Worm (Caenorhabditis elegans) whole organism, L3 larva: ENCODE measurements around the gene msp-40.

Source experiments
- ZK546.5 ChIP-seq: sonication (generic microtip); optimal IDR thresholded peaks from 2 replicates; lab custom pipeline; 2017; ENCODE audit warnings: missing biosample characterization, missing genetic modification characterization
- aly-2 ChIP-seq: fragments of 150-350 bp; optimal IDR thresholded peaks from 2 replicates; lab custom pipeline; 2014; ENCODE audit warnings: missing biosample characterization, missing genetic modification characterization
- ceh-82 ChIP-seq: fragments of 150-350 bp; optimal IDR thresholded peaks from 2 replicates; lab custom pipeline; 2014; ENCODE audit warnings: missing biosample characterization, missing genetic modification characterization
- ceh-9 ChIP-seq: sonication (generic microtip); optimal IDR thresholded peaks from 2 replicates; lab custom pipeline; 2018; ENCODE audit warnings: missing biosample characterization, missing genetic modification characterization
- egl-27 ChIP-seq: sonication (generic microtip); optimal IDR thresholded peaks from 4 replicates; lab custom pipeline; 2017; ENCODE audit warnings: missing biosample characterization, missing genetic modification reagents, missing genetic modification characterization
- egl-5 ChIP-seq: fragments of 150-350 bp; optimal IDR thresholded peaks from 2 replicates; lab custom pipeline; 2017; ENCODE audit warnings: missing biosample characterization, missing genetic modification reagents, missing genetic modification characterization, inconsistent platforms
- elt-2 ChIP-seq: sonication (generic microtip); optimal IDR thresholded peaks from 2 replicates; lab custom pipeline; 2016; ENCODE audit warnings: missing genetic modification reagents, mild to moderate bottlenecking, missing genetic modification characterization, missing compliant biosample characterization
- elt-3 ChIP-seq, 3 experiments: fragments of 150-350 bp in 1 of 3; sonication (generic microtip) in 2 of 3; optimal IDR thresholded peaks; 2 replicates in 2 of 3; 4 replicates in 1 of 3; lab custom pipeline; 2014 to 2017; ENCODE audit warnings: missing biosample characterization in 3 of 3, missing genetic modification characterization in 3 of 3
- eor-1 ChIP-seq, 2 experiments: fragments of 150-350 bp; optimal IDR thresholded peaks; 2 replicates each; lab custom pipeline; 2014 to 2018; ENCODE audit warnings: missing biosample characterization in 2 of 2, missing genetic modification characterization in 2 of 2
- fkh-2 ChIP-seq: fragments of 150-350 bp; optimal IDR thresholded peaks from 2 replicates; lab custom pipeline; 2014; ENCODE audit warnings: missing biosample characterization, missing genetic modification reagents, missing genetic modification characterization
- jun-1 ChIP-seq: fragments of 150-350 bp; optimal IDR thresholded peaks from 2 replicates; lab custom pipeline; 2014; ENCODE audit warnings: missing biosample characterization, missing genetic modification reagents, missing genetic modification characterization
- lin-39 ChIP-seq: fragments of 150-350 bp; optimal IDR thresholded peaks from 2 replicates; lab custom pipeline; 2018; ENCODE audit warnings: missing biosample characterization, missing genetic modification reagents, missing genetic modification characterization
- nhr-11 ChIP-seq: fragments of 150-350 bp; optimal IDR thresholded peaks from 2 replicates; lab custom pipeline; 2014; ENCODE audit warnings: missing biosample characterization, missing genetic modification characterization
- nhr-12 ChIP-seq: fragments of 150-350 bp; optimal IDR thresholded peaks from 2 replicates; lab custom pipeline; 2014; ENCODE audit warnings: missing biosample characterization, missing genetic modification characterization
- nhr-23 ChIP-seq: fragments of 150-350 bp; optimal IDR thresholded peaks from 2 replicates; lab custom pipeline; 2014; ENCODE audit warnings: missing biosample characterization, missing genetic modification reagents, missing genetic modification characterization
- nhr-237 ChIP-seq: fragments of 150-350 bp; optimal IDR thresholded peaks from 2 replicates; lab custom pipeline; 2014; ENCODE audit warnings: missing biosample characterization, missing genetic modification characterization
- nhr-25 ChIP-seq: sonication (generic microtip); optimal IDR thresholded peaks from 2 replicates; lab custom pipeline; 2017; ENCODE audit warnings: missing biosample characterization, missing genetic modification characterization
- nhr-28 ChIP-seq: fragments of 150-350 bp; optimal IDR thresholded peaks from 2 replicates; lab custom pipeline; 2014; ENCODE audit warnings: missing biosample characterization, missing genetic modification characterization
- nhr-43 ChIP-seq: sonication (generic microtip); optimal IDR thresholded peaks from 2 replicates; lab custom pipeline; 2016; ENCODE audit warnings: mild to moderate bottlenecking, missing genetic modification characterization, missing compliant biosample characterization; ENCODE audit not compliant: poor library complexity, severe bottlenecking
- pqm-1 ChIP-seq: fragments of 150-350 bp; optimal IDR thresholded peaks from 2 replicates; lab custom pipeline; 2017; ENCODE audit warnings: missing biosample characterization, missing genetic modification characterization, inconsistent platforms
- unc-39 ChIP-seq: sonication (generic microtip); optimal IDR thresholded peaks from 4 replicates; lab custom pipeline; 2017; ENCODE audit warnings: missing biosample characterization, missing genetic modification characterization
- unc-62 ChIP-seq: fragments of 150-350 bp; sonication (generic microtip); optimal IDR thresholded peaks from 4 replicates; lab custom pipeline; 2014; ENCODE audit warnings: missing biosample characterization, missing genetic modification reagents, missing genetic modification characterization
- zag-1 ChIP-seq: fragments of 150-350 bp; optimal IDR thresholded peaks from 2 replicates; lab custom pipeline; 2014; ENCODE audit warnings: missing biosample characterization, missing genetic modification characterization
- ztf-4 ChIP-seq: fragments of 150-350 bp; optimal IDR thresholded peaks from 2 replicates; lab custom pipeline; 2014; ENCODE audit warnings: missing biosample characterization, missing genetic modification characterization

msp-40 gene

DNA sequence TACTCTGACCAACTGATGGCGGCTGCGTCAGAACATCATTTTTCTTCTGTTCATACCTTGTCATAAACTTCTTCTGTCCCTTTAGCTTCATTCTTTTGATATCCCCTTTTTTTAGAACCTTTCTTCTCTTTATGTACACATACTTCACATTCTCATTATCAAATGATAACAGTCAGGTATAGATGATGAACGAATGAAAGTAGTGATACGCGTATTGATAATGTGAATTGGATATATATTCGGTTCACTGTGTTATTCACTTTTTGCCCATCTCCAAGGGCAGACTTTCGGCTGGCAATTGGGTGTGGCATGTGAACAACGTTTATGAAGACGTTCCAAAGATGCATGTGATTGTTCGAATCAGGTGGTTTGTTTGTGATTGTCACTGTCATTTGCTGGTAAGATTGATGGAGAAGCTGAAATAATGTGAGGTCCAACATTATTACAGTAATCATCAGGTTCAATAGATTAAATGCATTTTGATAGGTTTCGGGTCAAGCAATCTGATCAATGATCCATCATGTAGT is 49.2 kb downstream of the msp-40 start, which contains the start of gene F11G11.15:
TSS of gene F11G11.15 (plus strand) at position 511 of the 527 bp plus-strand sequence.
- TF ChIP-seq nhr-12 (tag; lab: Kevin White, UChicago) (no peak), aly-2 (tag; lab: Kevin White, UChicago) (no peak), unc-39 (no peak), ceh-9 (tag; lab: Kevin White, UChicago) (no peak), fkh-2 (no peak), nhr-23 (tag; lab: Kevin White, UChicago) (no peak), ceh-82 (no peak), jun-1 (tag; lab: Kevin White, UChicago) (no peak), unc-62 (GFP tag; lab: Kevin White, UChicago) (no peak), nhr-11 (tag; lab: Kevin White, UChicago) (no peak), egl-27 (tag; lab: Kevin White, UChicago) (no peak), nhr-43 (tag; lab: Kevin White, UChicago) (peak; percentile 25), ZK546.5 (no peak), zag-1 (tag; lab: Kevin White, UChicago) (no peak), ztf-4 (tag; lab: Kevin White, UChicago) (no peak), nhr-237 (tag; lab: Kevin White, UChicago) (no peak), pqm-1 (no peak), nhr-25 (tag; lab: Kevin White, UChicago) (peak; percentile 79), nhr-28 (no peak), lin-39 (tag; lab: Kevin White, UChicago) (no peak), elt-3 (tag; optimal IDR thresholded peaks at IDR 0.05; lab: Kevin White, UChicago) (peak in 1 of 3 experiments; percentile 42), eor-1 (tag; optimal IDR thresholded peaks at IDR 0.05; lab: Kevin White, UChicago) (no peak), egl-5 (tag; lab: Kevin White, UChicago) (no peak), elt-2 (tag; lab: Kevin White, UChicago) (no peak)
